Fruit fly (Drosophila melanogaster) whole organism, embryonic: ENCODE measurements around the gene CG42395.

Experiments used
- ATbp ChIP-seq: fragments of 200-800 bp; sonication (Bioruptor generic); optimal IDR thresholded peaks from 2 replicates; lab custom pipeline; 2017; ENCODE audit warnings: missing biosample characterization, mild to moderate bottlenecking, missing genetic modification characterization, missing genetic modification reagents
- BEAF-32 ChIP-seq: fragments of 200-800 bp; sonication (Bioruptor generic); optimal IDR thresholded peaks from 3 replicates; lab custom pipeline; 2017; ENCODE audit warnings: missing biosample characterization, missing genetic modification characterization, mild to moderate bottlenecking, moderate library complexity, missing genetic modification reagents
- Bdp1 ChIP-seq: fragments of 200-800 bp; sonication (Bioruptor generic); optimal IDR thresholded peaks from 3 replicates; lab custom pipeline; 2016; ENCODE audit warnings: missing biosample characterization, missing genetic modification characterization
- CG10147 ChIP-seq: fragments of 200-800 bp; sonication (Bioruptor generic); optimal IDR thresholded peaks from 2 replicates; lab custom pipeline; 2019; ENCODE audit warnings: missing biosample characterization, mild to moderate bottlenecking, missing genetic modification characterization, moderate library complexity
- CG11456 ChIP-seq: fragments of 200-800 bp; sonication (Bioruptor generic); IDR thresholded peaks from 3 replicates; pipeline ENCODE4 v1.3.6; 2022; ENCODE audit warnings: missing biosample characterization, missing genetic modification characterization
- CG11560 ChIP-seq: fragments of 200-800 bp; sonication (Bioruptor generic); IDR thresholded peaks from 3 replicates; pipeline ENCODE4 v1.3.6; 2022; ENCODE audit warnings: missing biosample characterization, missing genetic modification characterization
- CG12071 ChIP-seq: fragments of 200-800 bp; sonication (Bioruptor generic); optimal IDR thresholded peaks from 3 replicates; lab custom pipeline; 2018; ENCODE audit warnings: missing biosample characterization, mild to moderate bottlenecking, missing genetic modification characterization
- CG12219 ChIP-seq: fragments of 200-800 bp; sonication (Bioruptor generic); optimal IDR thresholded peaks from 3 replicates; lab custom pipeline; 2018; ENCODE audit warnings: missing biosample characterization, mild to moderate bottlenecking, missing genetic modification characterization
- CG12391 ChIP-seq: fragments of 200-800 bp; sonication (Bioruptor generic); optimal IDR thresholded peaks from 3 replicates; lab custom pipeline; 2018; ENCODE audit warnings: missing biosample characterization, mild to moderate bottlenecking, missing genetic modification characterization, moderate library complexity
- CG14441 ChIP-seq: fragments of 200-800 bp; sonication (Bioruptor generic); IDR thresholded peaks from 2 replicates; pipeline ENCODE4 v1.3.6; 2022; ENCODE audit warnings: missing biosample characterization, missing genetic modification characterization
- CG14667 ChIP-seq: fragments of 200-800 bp; sonication (Bioruptor generic); IDR thresholded peaks from 2 replicates; pipeline ENCODE4 v1.3.6; 2022; ENCODE audit warnings: missing biosample characterization, missing genetic modification characterization
- CG15269 ChIP-seq: fragments of 200-800 bp; sonication (Bioruptor generic); optimal IDR thresholded peaks from 2 replicates; lab custom pipeline; 2018; ENCODE audit warnings: missing biosample characterization, mild to moderate bottlenecking, missing genetic modification characterization, moderate library complexity
- CG18599 ChIP-seq: fragments of 200-800 bp; sonication (Bioruptor generic); optimal IDR thresholded peaks from 3 replicates; lab custom pipeline; 2017; ENCODE audit warnings: missing biosample characterization, missing genetic modification characterization, mild to moderate bottlenecking, moderate library complexity, missing genetic modification reagents
- CG31388 ChIP-seq: fragments of 200-800 bp; sonication (Bioruptor generic); optimal IDR thresholded peaks from 2 replicates; lab custom pipeline; 2016; ENCODE audit warnings: missing biosample characterization, missing genetic modification characterization
- CG3726 ChIP-seq: fragments of 200-800 bp; sonication (Bioruptor generic); IDR thresholded peaks from 3 replicates; pipeline ENCODE4, ENCODE4 v1.3.6; 2022; ENCODE audit warnings: missing biosample characterization, missing genetic modification characterization
- CG3838 ChIP-seq: fragments of 200-800 bp; sonication (Bioruptor generic); optimal IDR thresholded peaks from 3 replicates; lab custom pipeline; 2016; ENCODE audit warnings: missing biosample characterization, missing genetic modification characterization
- CG4617 ChIP-seq: fragments of 200-800 bp; sonication (Bioruptor generic); optimal IDR thresholded peaks from 3 replicates; lab custom pipeline; 2016; ENCODE audit warnings: missing biosample characterization, missing genetic modification characterization, borderline replicate concordance
- CG8290 ChIP-seq, 3 experiments: fragments of 200-800 bp; sonication (Bioruptor generic); optimal IDR thresholded peaks; 2 replicates each; lab custom pipeline; 2016 to 2019; ENCODE audit warnings: missing biosample characterization in 3 of 3, missing genetic modification characterization in 3 of 3, mild to moderate bottlenecking in 2 of 3, moderate library complexity in 1 of 3
- CG8924 ChIP-seq: fragments of 200-800 bp; optimal IDR thresholded peaks from 3 replicates; lab custom pipeline; 2019; ENCODE audit warnings: missing biosample characterization, mild to moderate bottlenecking, missing genetic modification characterization, moderate library complexity
- D19A ChIP-seq: fragments of 200-800 bp; optimal IDR thresholded peaks from 3 replicates; lab custom pipeline; 2019; ENCODE audit warnings: missing biosample characterization, mild to moderate bottlenecking, missing genetic modification characterization, moderate library complexity
- Dek ChIP-seq: fragments of 200-800 bp; sonication (Bioruptor generic); optimal IDR thresholded peaks from 3 replicates; lab custom pipeline; 2019; ENCODE audit warnings: missing biosample characterization, mild to moderate bottlenecking, missing genetic modification characterization, moderate library complexity
- Dfd ChIP-seq, 2 experiments: fragments of >200 bp; optimal IDR thresholded peaks; 2 replicates each; lab custom pipeline; 2017; ENCODE audit warnings: missing biosample characterization in 2 of 2, missing genetic modification characterization in 2 of 2
- E2f2 ChIP-seq: fragments of 200-800 bp; sonication (Bioruptor generic); IDR thresholded peaks from 2 replicates; pipeline ENCODE4 v1.3.6; 2022; ENCODE audit warnings: missing biosample characterization, missing genetic modification characterization
- Ets97D ChIP-seq: fragments of 200-800 bp; sonication (Bioruptor generic); optimal IDR thresholded peaks from 3 replicates; lab custom pipeline; 2016; ENCODE audit warnings: missing biosample characterization, missing genetic modification characterization
- Fer3 ChIP-seq: fragments of 200-800 bp; sonication (Bioruptor generic); optimal IDR thresholded peaks from 2 replicates; lab custom pipeline; 2018; ENCODE audit warnings: missing biosample characterization, mild to moderate bottlenecking, missing genetic modification characterization, moderate library complexity
- Hey ChIP-seq: fragments of 200-800 bp; sonication (Bioruptor generic); optimal IDR thresholded peaks from 3 replicates; lab custom pipeline; 2018; ENCODE audit warnings: missing biosample characterization, mild to moderate bottlenecking, missing genetic modification characterization
- Jarid2 ChIP-seq: fragments of 200-800 bp; sonication (Bioruptor generic); optimal IDR thresholded peaks from 3 replicates; lab custom pipeline; 2017; ENCODE audit warnings: mild to moderate bottlenecking, missing biosample characterization, missing genetic modification reagents, missing genetic modification characterization
- Mad ChIP-seq: fragments of 200-800 bp; sonication (Bioruptor generic); optimal IDR thresholded peaks from 2 replicates; lab custom pipeline; 2016; ENCODE audit warnings: missing biosample characterization, missing genetic modification characterization
- Nf-YA ChIP-seq: fragments of 200-800 bp; sonication (Bioruptor generic); IDR thresholded peaks from 2 replicates; pipeline ENCODE4 v1.3.6; 2022; ENCODE audit warnings: missing biosample characterization, missing genetic modification characterization
- Rfx ChIP-seq: fragments of 200-800 bp; sonication (Bioruptor generic); IDR thresholded peaks from 2 replicates; pipeline ENCODE4 v1.3.6; 2022; ENCODE audit warnings: missing biosample characterization, missing genetic modification characterization
- Sry-δ ChIP-seq: fragments of 200-800 bp; sonication (Bioruptor generic); optimal IDR thresholded peaks from 2 replicates; lab custom pipeline; 2016; ENCODE audit warnings: missing biosample characterization, missing genetic modification characterization
- YL-1 ChIP-seq: fragments of 200-800 bp; sonication (Bioruptor generic); optimal IDR thresholded peaks from 3 replicates; lab custom pipeline; 2017; ENCODE audit warnings: missing biosample characterization, mild to moderate bottlenecking, missing genetic modification characterization
- bsh ChIP-seq, 2 experiments: fragments of 200-800 bp; sonication (Bioruptor generic); optimal IDR thresholded peaks; 2 replicates each; lab custom pipeline; 2017 to 2018; ENCODE audit warnings: mild to moderate bottlenecking in 2 of 2, missing biosample characterization in 2 of 2, missing genetic modification characterization in 2 of 2, moderate library complexity in 1 of 2
- dati ChIP-seq: fragments of 200-800 bp; sonication (Bioruptor generic); IDR thresholded peaks from 2 replicates; pipeline ENCODE4 v1.3.6; 2022; ENCODE audit warnings: missing biosample characterization, missing genetic modification characterization
- eve ChIP-seq, 2 experiments: fragments of >200 bp; optimal IDR thresholded peaks; 2 replicates each; lab custom pipeline; 2017; ENCODE audit warnings: missing biosample characterization in 2 of 2, missing genetic modification characterization in 2 of 2
- gro ChIP-seq: fragments of 200-800 bp; sonication (Bioruptor generic); optimal IDR thresholded peaks from 2 replicates; lab custom pipeline; 2016; ENCODE audit warnings: missing biosample characterization, missing genetic modification characterization
- gsb-n ChIP-seq: fragments of 200-800 bp; sonication (Bioruptor generic); optimal IDR thresholded peaks from 3 replicates; lab custom pipeline; 2018; ENCODE audit warnings: missing biosample characterization, mild to moderate bottlenecking, missing genetic modification characterization
- gt ChIP-seq: fragments of 200-800 bp; sonication (Bioruptor generic); IDR thresholded peaks from 2 replicates; pipeline ENCODE4 v1.3.6; 2022; ENCODE audit warnings: missing biosample characterization, missing genetic modification characterization
- knrl ChIP-seq: fragments of 200-800 bp; sonication (Bioruptor generic); IDR thresholded peaks from 3 replicates; pipeline ENCODE4 v1.3.6; 2022; ENCODE audit warnings: missing biosample characterization, missing genetic modification characterization; ENCODE audit not compliant: partially characterized antibody
- lilli ChIP-seq: fragments of 200-800 bp; sonication (Bioruptor generic); optimal IDR thresholded peaks from 3 replicates; lab custom pipeline; 2016; ENCODE audit warnings: missing biosample characterization, missing genetic modification characterization
- nom ChIP-seq: fragments of 200-800 bp; sonication (Bioruptor generic); optimal IDR thresholded peaks from 2 replicates; lab custom pipeline; 2017; ENCODE audit warnings: missing biosample characterization, missing genetic modification characterization, mild to moderate bottlenecking, moderate library complexity, missing genetic modification reagents
- onecut ChIP-seq: fragments of 200-800 bp; sonication (Bioruptor generic); IDR thresholded peaks from 2 replicates; pipeline ENCODE4 v1.3.6; 2022; ENCODE audit warnings: missing biosample characterization, missing genetic modification characterization
- pnt ChIP-seq: fragments of 200-800 bp; sonication (Bioruptor generic); optimal IDR thresholded peaks from 3 replicates; lab custom pipeline; 2016; ENCODE audit warnings: missing biosample characterization, missing genetic modification characterization
- schlank ChIP-seq: fragments of 200-800 bp; sonication (Bioruptor generic); optimal IDR thresholded peaks from 2 replicates; lab custom pipeline; 2018; ENCODE audit warnings: missing biosample characterization, mild to moderate bottlenecking, missing genetic modification characterization
- sd ChIP-seq: fragments of 200-800 bp; sonication (Bioruptor generic); optimal IDR thresholded peaks from 3 replicates; lab custom pipeline; 2018; ENCODE audit warnings: missing biosample characterization, mild to moderate bottlenecking, missing genetic modification characterization, moderate library complexity
- sim ChIP-seq: fragments of 200-800 bp; sonication (Bioruptor generic); IDR thresholded peaks from 2 replicates; pipeline ENCODE4 v1.3.6; 2022; ENCODE audit warnings: missing biosample characterization, missing genetic modification characterization
- sug ChIP-seq: fragments of 200-800 bp; optimal IDR thresholded peaks from 2 replicates; lab custom pipeline; 2019; ENCODE audit warnings: missing biosample characterization, mild to moderate bottlenecking, missing genetic modification characterization, moderate library complexity
- tgo ChIP-seq: fragments of 200-800 bp; sonication (Bioruptor generic); IDR thresholded peaks from 3 replicates; pipeline ENCODE4 v1.3.6; 2022; ENCODE audit warnings: missing biosample characterization, missing genetic modification characterization
- wdn ChIP-seq: fragments of 200-800 bp; sonication (Bioruptor generic); IDR thresholded peaks from 2 replicates; pipeline ENCODE4 v1.3.6; 2022; ENCODE audit warnings: missing biosample characterization, missing genetic modification characterization
- zfh1 ChIP-seq: fragments of 200-800 bp; sonication (Bioruptor generic); IDR thresholded peaks from 3 replicates; pipeline ENCODE4 v1.3.6; 2022; ENCODE audit warnings: missing biosample characterization, missing genetic modification characterization

Gene CG42395

DNA sequence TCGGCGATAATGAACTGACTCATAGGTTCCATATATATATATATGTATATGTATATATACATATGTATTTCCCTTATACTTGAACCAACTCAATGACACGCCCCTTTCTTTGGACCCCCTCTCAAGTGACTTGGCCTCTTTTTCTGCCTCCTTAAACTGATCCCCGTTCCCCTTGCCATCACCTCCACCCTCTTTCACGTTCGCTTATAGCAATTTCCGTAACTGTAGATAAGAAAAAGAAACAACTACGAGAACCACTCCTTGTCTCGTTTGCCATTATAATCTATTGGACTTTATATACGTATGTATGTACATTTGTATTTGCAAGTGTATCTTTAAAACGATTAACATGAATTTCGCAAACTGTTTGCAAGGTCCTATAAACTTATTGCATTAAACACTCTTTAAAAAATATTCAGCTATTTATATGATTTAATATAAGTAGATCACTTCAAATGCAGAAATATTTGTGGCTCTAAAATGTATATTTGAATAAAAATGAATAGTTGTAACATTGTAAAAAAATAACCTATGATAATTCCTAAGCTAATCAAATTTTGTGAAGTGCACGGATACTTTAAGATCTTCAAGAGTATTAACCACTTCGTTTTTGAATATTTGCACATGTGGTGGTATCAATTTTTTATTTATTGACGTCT is 6.7 kb upstream of the CG42395 start (continued):
- TF ChIP-seq zfh1 (GFP tag; lab: Robert Waterston, UW) (no peak), CG4617 (GFP tag; lab: Kevin White, UChicago) (no peak), Rfx (peak; percentile 18; the same call in 1 of the 2 replicates), Dfd (GFP tag; optimal IDR thresholded peaks at IDR 0.05; lab: Kevin White, UChicago) (no peak), Sry-δ (no peak), tgo (GFP tag; lab: Robert Waterston, UW) (no peak), Ets97D (GFP tag; lab: Kevin White, UChicago) (no peak), Fer3 (peak; percentile 37), nom (no peak), D19A (tag; lab: Kevin White, UChicago) (peak; percentile 67), CG8924 (tag; lab: Kevin White, UChicago) (peak; percentile 33), gt (GFP tag; lab: Robert Waterston, UW) (no peak), CG31388 (no peak), CG12391 (tag; lab: Kevin White, UChicago) (no peak), CG18599 (GFP tag; lab: Kevin White, UChicago) (peak; percentile 57), CG14667 (no peak), Hey (no peak), knrl (GFP tag; lab: Robert Waterston, UW) (no peak), schlank (no peak), CG10147 (peak; percentile 59), YL-1 (GFP tag; lab: Kevin White, UChicago) (no peak), CG3726 (no peak), Dek (tag; lab: Kevin White, UChicago) (peak; percentile 34), CG12219 (GFP tag; lab: Kevin White, UChicago) (no peak), sug (tag; lab: Kevin White, UChicago) (peak; percentile 51), gro (no peak), sd (tag; lab: Kevin White, UChicago) (no peak), lilli (peak; percentile 50), CG3838 (GFP tag; lab: Kevin White, UChicago) (no peak), BEAF-32 (no peak), CG15269 (tag; lab: Kevin White, UChicago) (peak; percentile 6), Mad (GFP tag; lab: Kevin White, UChicago) (no peak), Bdp1 (GFP tag; lab: Kevin White, UChicago) (no peak), bsh (GFP tag; optimal IDR thresholded peaks at IDR 0.05; lab: Kevin White, UChicago) (peak in 1 of 2 experiments; percentile 14), sim (no peak), onecut (GFP tag; lab: Robert Waterston, UW) (no peak), pnt (GFP tag; lab: Kevin White, UChicago) (no peak), CG11560 (tag; lab: Robert Waterston, UW) (no peak), ATbp (GFP tag; lab: Kevin White, UChicago) (no peak), gsb-n (tag; lab: Kevin White, UChicago) (no peak), wdn (GFP tag; lab: Robert Waterston, UW) (no peak), CG12071 (GFP tag; lab: Kevin White, UChicago) (no peak), Jarid2 (GFP tag; lab: Kevin White, UChicago) (no peak), eve (GFP tag; optimal IDR thresholded peaks at IDR 0.05; lab: Kevin White, UChicago) (no peak), E2f2 (GFP tag; lab: Robert Waterston, UW) (no peak), dati (GFP tag; lab: Robert Waterston, UW) (no peak), Nf-YA (no peak), CG14441 (no peak), CG8290 (GFP tag; optimal IDR thresholded peaks at IDR 0.05; lab: Kevin White, UChicago) (no peak), CG8290 (tag; optimal IDR thresholded peaks at IDR 0.05; lab: Kevin White, UChicago) (no peak), CG11456 (GFP tag; lab: Robert Waterston, UW) (no peak)
